Worm (Caenorhabditis elegans) whole organism, late embryonic: ENCODE results near the gene cytb-5.1.

Source experiments
- F13H6.1 ChIP-seq: sonication (generic microtip); optimal IDR thresholded peaks from 2 replicates; lab custom pipeline; 2016; ENCODE audit warnings: missing genetic modification characterization, missing compliant biosample characterization
- ama-1 ChIP-seq: fragments of 150-350 bp; optimal IDR thresholded peaks from 2 replicates; lab custom pipeline; 2014
- ceh-14 ChIP-seq: sonication (generic microtip); optimal IDR thresholded peaks from 2 replicates; lab custom pipeline; 2016; ENCODE audit warnings: missing genotype, missing genetic modification characterization, missing compliant biosample characterization
- elt-2 ChIP-seq: sonication (generic microtip); optimal IDR thresholded peaks from 2 replicates; lab custom pipeline; 2016; ENCODE audit warnings: missing genetic modification reagents, missing genetic modification characterization, missing compliant biosample characterization
- nhr-11 ChIP-seq: fragments of 150-350 bp; optimal IDR thresholded peaks from 2 replicates; lab custom pipeline; 2014; ENCODE audit warnings: missing biosample characterization, missing genetic modification characterization
- odd-2 ChIP-seq: sonication (generic microtip); optimal IDR thresholded peaks from 2 replicates; lab custom pipeline; 2017; ENCODE audit warnings: antibody characterized with exemption, mild to moderate bottlenecking, missing genetic modification characterization, missing compliant biosample characterization
- pag-3 ChIP-seq: sonication (generic microtip); optimal IDR thresholded peaks from 2 replicates; lab custom pipeline; 2016; ENCODE audit warnings: missing compliant biosample characterization, missing genetic modification characterization, borderline replicate concordance
- sox-4 ChIP-seq: sonication (generic microtip); optimal IDR thresholded peaks from 2 replicates; lab custom pipeline; 2017; ENCODE audit warnings: mild to moderate bottlenecking, missing genetic modification characterization, inconsistent platforms, missing compliant biosample characterization
- tbx-2 ChIP-seq: sonication (generic microtip); optimal IDR thresholded peaks from 2 replicates; lab custom pipeline; 2016; ENCODE audit warnings: missing genetic modification characterization, missing compliant biosample characterization
- ttx-3 ChIP-seq: sonication (generic microtip); optimal IDR thresholded peaks from 2 replicates; lab custom pipeline; 2016; ENCODE audit warnings: missing genetic modification reagents, missing genetic modification characterization, missing compliant biosample characterization

DNA sequence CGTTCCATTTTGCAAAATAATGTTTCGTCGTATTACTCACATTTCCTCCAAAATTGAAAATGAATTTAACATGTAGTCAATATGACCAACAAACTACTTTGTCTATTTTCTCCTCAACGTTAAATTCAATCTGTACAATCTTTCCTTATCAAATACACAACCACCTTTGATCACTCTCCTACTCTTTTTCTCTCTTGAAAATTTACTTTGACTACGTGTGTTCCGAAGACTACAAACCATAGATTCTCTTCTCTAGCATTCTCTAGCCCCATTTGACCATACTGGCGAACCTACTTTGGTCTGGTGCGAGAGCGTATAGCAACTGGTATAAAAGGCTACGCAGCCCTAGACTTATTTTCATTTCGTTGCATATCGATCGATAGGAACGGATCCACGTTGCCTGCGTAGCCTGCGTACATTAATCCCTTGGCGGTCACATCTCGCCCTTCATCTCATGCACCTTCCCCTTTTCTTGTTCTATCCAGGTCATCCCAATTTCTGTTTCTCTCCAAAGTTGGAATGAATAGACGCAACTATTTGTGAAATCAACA lies 1.5 kb upstream of the cytb-5.1 start:
- TF ChIP-seq tbx-2 (tag; lab: Kevin White, UChicago) (no peak), sox-4 (tag; lab: Kevin White, UChicago) (no peak), elt-2 (no peak), F13H6.1 (tag; lab: Kevin White, UChicago) (no peak), ttx-3 (tag; lab: Kevin White, UChicago) (no peak), ama-1 (no peak), nhr-11 (tag; lab: Kevin White, UChicago) (no peak), odd-2 (tag; lab: Kevin White, UChicago) (no peak), pag-3 (no peak), ceh-14 (tag; lab: Kevin White, UChicago) (no peak)
